Fruit fly (Drosophila melanogaster): ENCODE data around the gene Rpn5.

dm6 chr3R:5760980-5761379 is 28.3 kb upstream of the Rpn5 start:
- TF ChIP-seq ss (GFP tag; optimal IDR thresholded peaks at IDR 0.05), result no peak
- no peak for TF ChIP-seq Lpt (GFP tag; optimal IDR thresholded peaks at IDR 0.05)
- no peak for TF ChIP-seq Sox14 (GFP tag; optimal IDR thresholded peaks at IDR 0.05)
- no peak for TF ChIP-seq CG11902 (GFP tag; optimal IDR thresholded peaks at IDR 0.05)
- no peak for TF ChIP-seq CG6854 (GFP tag; optimal IDR thresholded peaks at IDR 0.05)
- no peak for TF ChIP-seq CG8319 (GFP tag; optimal IDR thresholded peaks at IDR 0.05)
- TF ChIP-seq fd59A (GFP tag; optimal IDR thresholded peaks at IDR 0.05), result no peak
- no peak for TF ChIP-seq CG32006 (GFP tag; optimal IDR thresholded peaks at IDR 0.05)
